Worm (Caenorhabditis elegans): ENCODE data around the gene mig-6.

DNA sequence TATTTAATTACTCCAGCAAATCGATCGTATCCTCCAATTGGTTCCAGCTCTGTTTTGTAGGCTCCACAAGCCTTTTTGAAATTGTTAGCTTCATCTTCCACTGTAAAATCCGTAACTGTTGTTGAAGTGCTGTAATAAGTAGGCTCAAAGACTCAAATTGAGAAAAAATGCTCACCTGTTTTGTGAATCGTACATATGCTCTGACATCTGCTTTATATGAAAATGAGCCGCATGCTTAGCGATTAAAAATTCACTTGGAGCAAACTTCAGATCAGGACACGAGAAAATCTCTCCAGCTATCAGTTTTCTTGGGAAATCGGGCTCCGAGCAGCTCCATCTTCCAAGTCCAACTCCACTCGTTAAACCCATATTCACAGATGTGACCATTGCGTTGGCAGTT is 18.6 kb upstream of the mig-6 start:
- TF ChIP-seq mel-28 (tag; optimal IDR thresholded peaks at IDR 0.05; ENCODE audit: borderline replicate concordance) (no peak), aptf-3 (GFP tag; IDR thresholded peaks at IDR 0.05) (no peak), nfya-1 (tag; optimal IDR thresholded peaks at IDR 0.05; ENCODE audit: borderline replicate concordance, insufficient read depth) (no peak), attf-3 (GFP tag; conservative IDR thresholded peaks at IDR 0.05) (no peak), pha-4 (tag; optimal IDR thresholded peaks at IDR 0.05) (no peak), nhr-90 (tag; optimal IDR thresholded peaks at IDR 0.05) (no peak), cebp-1 (GFP tag; IDR thresholded peaks at IDR 0.05) (no peak), cebp-1 (tag; optimal IDR thresholded peaks at IDR 0.05) (no peak), ama-1 (optimal IDR thresholded peaks at IDR 0.05) (no peak), ama-1 (GFP tag; optimal IDR thresholded peaks at IDR 0.05) (no peak)

Measured in whole organism, young adult.